Fruit fly (Drosophila melanogaster): ENCODE data around the gene CG14695.

- TF ChIP-seq CG14711 (tag; optimal IDR thresholded peaks at IDR 0.05): no peak
- TF ChIP-seq CG12768 (GFP tag; optimal IDR thresholded peaks at IDR 0.05): no peak
- no peak for TF ChIP-seq CG7045 (GFP tag; optimal IDR thresholded peaks at IDR 0.05)
- TF ChIP-seq kay (GFP tag; ENCODE audit: borderline replicate concordance): no peak
- TF ChIP-seq pad (GFP tag; optimal IDR thresholded peaks at IDR 0.05): no peak
- TF ChIP-seq Mnt (GFP tag; optimal IDR thresholded peaks at IDR 0.05): no peak
- no peak for TF ChIP-seq tj (GFP tag; optimal IDR thresholded peaks at IDR 0.05)
- no peak for TF ChIP-seq toe (GFP tag; optimal IDR thresholded peaks at IDR 0.05)
- no peak for TF ChIP-seq cnc (optimal IDR thresholded peaks at IDR 0.05)
- no peak for TF ChIP-seq cic (GFP tag; optimal IDR thresholded peaks at IDR 0.05)
- TF ChIP-seq CG5204 (GFP tag; optimal IDR thresholded peaks at IDR 0.05): no peak
- no peak for TF ChIP-seq ovo (GFP tag; optimal IDR thresholded peaks at IDR 0.05)
- no peak for TF ChIP-seq CG11617 (GFP tag; optimal IDR thresholded peaks at IDR 0.05)
Observed at dm6 chr3R:10836924-10837323, 42.2 kb downstream of the CG14695 start.
